Worm (Caenorhabditis elegans): Measurements from ENCODE around the gene F29G6.1.

DNA sequence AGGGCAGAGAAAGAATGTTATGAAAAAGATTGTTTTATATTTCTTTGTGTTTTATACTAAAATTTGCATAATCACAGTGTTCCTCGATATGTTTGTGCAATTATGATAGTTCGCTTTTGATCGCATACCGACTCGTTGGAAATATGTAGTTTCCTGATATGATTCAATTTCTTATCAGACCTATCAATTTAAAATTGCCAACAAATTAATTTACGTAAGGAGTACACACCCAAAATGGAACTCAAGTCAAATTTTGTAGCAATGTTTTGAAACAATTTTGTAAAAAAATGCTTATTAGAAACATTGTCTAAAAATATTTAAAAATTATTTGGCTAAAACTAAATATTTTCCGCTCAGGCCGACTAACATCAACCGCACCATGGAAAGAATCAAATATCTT, 1.5 kb upstream of the F29G6.1 start:
- TF ChIP-seq aly-1 (tag; optimal IDR thresholded peaks at IDR 0.05) (no peak), ets-7 (tag; optimal IDR thresholded peaks at IDR 0.05) (no peak), flt-1 (GFP tag; IDR thresholded peaks at IDR 0.05) (no peak), tbx-37 (GFP tag; conservative IDR thresholded peaks at IDR 0.05) (no peak), F13C5.2 (tag; optimal IDR thresholded peaks at IDR 0.05) (no peak)

All from whole organism, early embryonic.